Worm (Caenorhabditis elegans): ENCODE results near the gene M02D8.7.

M02D8.7 gene

ce11 chrX:8754285-8754795 is 11.5 kb upstream of the M02D8.7 start:
- TF ChIP-seq B0310.2 (tag; optimal IDR thresholded peaks at IDR 0.05), result no peak
- TF ChIP-seq flt-1 (GFP tag; IDR thresholded peaks at IDR 0.05), result no peak
- no peak for TF ChIP-seq pes-1 (GFP tag; IDR thresholded peaks at IDR 0.05)
- no peak for TF ChIP-seq hmg-4 (GFP tag; optimal IDR thresholded peaks at IDR 0.05)

- TF ChIP-seq B0310.2 (tag; optimal IDR thresholded peaks at IDR 0.05), result no peak
- TF ChIP-seq ama-1 (optimal IDR thresholded peaks at IDR 0.05), result no peak
- TF ChIP-seq tbx-37 (GFP tag; conservative IDR thresholded peaks at IDR 0.05), result no peak
- no peak for TF ChIP-seq tra-4 (tag; optimal IDR thresholded peaks at IDR 0.05)
- no peak for TF ChIP-seq ceh-13 (GFP tag; optimal IDR thresholded peaks at IDR 0.05)
- TF ChIP-seq flt-1 (GFP tag; IDR thresholded peaks at IDR 0.05), result no peak
- TF ChIP-seq hmbx-1 (tag; optimal IDR thresholded peaks at IDR 0.05), result no peak
- TF ChIP-seq aly-1 (tag; optimal IDR thresholded peaks at IDR 0.05), result no peak
- no peak for TF ChIP-seq ets-7 (tag; optimal IDR thresholded peaks at IDR 0.05)
- no peak for TF ChIP-seq hmg-4 (GFP tag; optimal IDR thresholded peaks at IDR 0.05)
- TF ChIP-seq tbx-11 (GFP tag; IDR thresholded peaks at IDR 0.05), result no peak
- TF ChIP-seq sea-1 (GFP tag; conservative IDR thresholded peaks at IDR 0.05), result no peak
Measured at ce11 chrX:8752546-8752945, 9.8 kb upstream of the M02D8.7 start.

- TF ChIP-seq aly-1 (tag; optimal IDR thresholded peaks at IDR 0.05) (peak; percentile 13), ama-1 (optimal IDR thresholded peaks at IDR 0.05) (no peak), tbx-37 (GFP tag; conservative IDR thresholded peaks at IDR 0.05) (no peak), tra-4 (tag; optimal IDR thresholded peaks at IDR 0.05) (no peak), ceh-36 (tag; optimal IDR thresholded peaks at IDR 0.05) (no peak), flt-1 (GFP tag; IDR thresholded peaks at IDR 0.05) (no peak), B0310.2 (tag; optimal IDR thresholded peaks at IDR 0.05) (no peak), pes-1 (GFP tag; IDR thresholded peaks at IDR 0.05) (no peak)
Measured at ce11 chrX:8750660-8751059, 7.9 kb upstream of the M02D8.7 start, which contains the start of gene asns-2. Gene asns-2, minus strand, starts transcription at chrX:8750941.

- TF ChIP-seq F13C5.2 (tag; optimal IDR thresholded peaks at IDR 0.05) (no peak), hmbx-1 (tag; optimal IDR thresholded peaks at IDR 0.05) (no peak), flt-1 (GFP tag; IDR thresholded peaks at IDR 0.05) (no peak), hnd-1 (tag; optimal IDR thresholded peaks at IDR 0.05) (no peak)
Measured at ce11 chrX:8750209-8750608, 7.4 kb upstream of the M02D8.7 start.

- TF ChIP-seq hmg-4 (GFP tag; optimal IDR thresholded peaks at IDR 0.05) (no peak), flt-1 (GFP tag; IDR thresholded peaks at IDR 0.05) (no peak), ceh-13 (GFP tag; optimal IDR thresholded peaks at IDR 0.05) (no peak), hmbx-1 (tag; optimal IDR thresholded peaks at IDR 0.05) (no peak), ets-7 (tag; optimal IDR thresholded peaks at IDR 0.05) (no peak), scrt-1 (GFP tag; IDR thresholded peaks at IDR 0.05) (no peak), hnd-1 (tag; optimal IDR thresholded peaks at IDR 0.05) (no peak), pes-1 (GFP tag; IDR thresholded peaks at IDR 0.05) (no peak), B0310.2 (tag; optimal IDR thresholded peaks at IDR 0.05) (no peak), tra-4 (tag; optimal IDR thresholded peaks at IDR 0.05) (no peak)
Measured at ce11 chrX:8745524-8745923, 2.7 kb upstream of the M02D8.7 start.

- TF ChIP-seq tra-4 (tag; optimal IDR thresholded peaks at IDR 0.05), result no peak
- TF ChIP-seq ama-1 (optimal IDR thresholded peaks at IDR 0.05), result no peak
- TF ChIP-seq ets-7 (tag; optimal IDR thresholded peaks at IDR 0.05), result no peak
- no peak for TF ChIP-seq hmg-4 (GFP tag; optimal IDR thresholded peaks at IDR 0.05)
- TF ChIP-seq F13C5.2 (tag; optimal IDR thresholded peaks at IDR 0.05), result no peak
- TF ChIP-seq hmbx-1 (tag; optimal IDR thresholded peaks at IDR 0.05), result no peak
Measured at ce11 chrX:8744192-8744985, 1.6 kb upstream of the M02D8.7 start.

- TF ChIP-seq ceh-13 (GFP tag; optimal IDR thresholded peaks at IDR 0.05) (no peak), ets-7 (tag; optimal IDR thresholded peaks at IDR 0.05) (no peak), sea-1 (GFP tag; conservative IDR thresholded peaks at IDR 0.05) (no peak), tra-4 (tag; optimal IDR thresholded peaks at IDR 0.05) (no peak), ceh-36 (tag; optimal IDR thresholded peaks at IDR 0.05) (no peak), aly-1 (tag; optimal IDR thresholded peaks at IDR 0.05) (no peak), tbx-11 (GFP tag; IDR thresholded peaks at IDR 0.05) (no peak), pes-1 (GFP tag; IDR thresholded peaks at IDR 0.05) (no peak), B0310.2 (tag; optimal IDR thresholded peaks at IDR 0.05) (no peak)
Measured at ce11 chrX:8741629-8742170, 1.1 kb downstream of the M02D8.7 start.

- TF ChIP-seq flt-1 (GFP tag; IDR thresholded peaks at IDR 0.05) (no peak), hnd-1 (tag; optimal IDR thresholded peaks at IDR 0.05) (no peak), ets-7 (tag; optimal IDR thresholded peaks at IDR 0.05) (no peak), tra-4 (tag; optimal IDR thresholded peaks at IDR 0.05) (no peak), tbx-11 (GFP tag; IDR thresholded peaks at IDR 0.05) (no peak), pes-1 (GFP tag; IDR thresholded peaks at IDR 0.05) (no peak), aly-1 (tag; optimal IDR thresholded peaks at IDR 0.05) (no peak), hmbx-1 (tag; optimal IDR thresholded peaks at IDR 0.05) (no peak), hmg-4 (GFP tag; optimal IDR thresholded peaks at IDR 0.05) (no peak), sea-1 (GFP tag; conservative IDR thresholded peaks at IDR 0.05) (no peak), tbx-37 (GFP tag; conservative IDR thresholded peaks at IDR 0.05) (no peak)
Measured at ce11 chrX:8739373-8739772, 3.4 kb downstream of the M02D8.7 start, which contains the start of gene M02D8.2. Gene M02D8.2, plus strand, starts transcription at chrX:8739673.
